Worm (Caenorhabditis elegans): Measurements from ENCODE around the gene C16D9.4.

C16D9.4 gene

ce11 chrV:8242798-8243197 lies at the start of gene C16D9.4:
C16D9.4 (minus strand) TSS chrV:8242898.
- no peak for TF ChIP-seq T26A8.4 (GFP tag; IDR thresholded peaks at IDR 0.05)
- peak; percentile 33; the same call in 1 of the 2 replicates for TF ChIP-seq php-3 (GFP tag; IDR thresholded peaks at IDR 0.05)

ce11 chrV:8291764-8292163 lies 49.1 kb upstream of the C16D9.4 start, which contains the start of gene srg-33:
srg-33 (plus strand) TSS chrV:8292064.
- TF ChIP-seq lin-38 (GFP tag; IDR thresholded peaks at IDR 0.05) (no peak), Y75B8A.6 (GFP tag; IDR thresholded peaks at IDR 0.05) (no peak), mep-1 (tag; optimal IDR thresholded peaks at IDR 0.05) (no peak), lin-15B (tag; optimal IDR thresholded peaks at IDR 0.05) (no peak), pqm-1 (tag; optimal IDR thresholded peaks at IDR 0.05) (no peak), T20F7.1 (GFP tag; optimal IDR thresholded peaks at IDR 0.05) (no peak), fos-1 (tag; optimal IDR thresholded peaks at IDR 0.05) (no peak), php-3 (GFP tag; IDR thresholded peaks at IDR 0.05) (no peak)

- no peak for TF ChIP-seq php-3 (GFP tag; IDR thresholded peaks at IDR 0.05)
- TF ChIP-seq aha-1 (tag): peak; percentile 92
- peak; percentile 66 for TF ChIP-seq hlh-30 (tag; optimal IDR thresholded peaks at IDR 0.05; ENCODE audit: insufficient read depth)
- no peak for TF ChIP-seq egl-27 (tag; optimal IDR thresholded peaks at IDR 0.05)
- TF ChIP-seq dmd-6 (GFP tag; IDR thresholded peaks at IDR 0.05): peak; percentile 22; the same call in 1 of the 2 replicates
- peak in 1 of 2 experiments; percentile 78 for TF ChIP-seq hif-1 (tag; optimal IDR thresholded peaks at IDR 0.05)
- TF ChIP-seq daf-16 (GFP tag; optimal IDR thresholded peaks at IDR 0.05): peak in 1 of 2 experiments; percentile 17
- TF ChIP-seq daf-16 (tag; optimal IDR thresholded peaks at IDR 0.05): no peak
- TF ChIP-seq nhr-48 (tag; optimal IDR thresholded peaks at IDR 0.05): peak; percentile 94
- peak; percentile 50; the same call in 1 of the 2 replicates for TF ChIP-seq ctbp-1 (GFP tag; IDR thresholded peaks at IDR 0.05)
Measured at ce11 chrV:8288125-8288806, 45.6 kb upstream of the C16D9.4 start.

ce11 chrV:8285455-8285854 lies 42.8 kb upstream of the C16D9.4 start:
- TF ChIP-seq dmd-6 (GFP tag; IDR thresholded peaks at IDR 0.05) (peak; percentile 58; the same call in 1 of the 2 replicates), nhr-28 (tag; optimal IDR thresholded peaks at IDR 0.05) (peak; percentile 26), daf-16 (GFP tag; optimal IDR thresholded peaks at IDR 0.05) (no peak), daf-16 (tag; optimal IDR thresholded peaks at IDR 0.05) (no peak)

- TF ChIP-seq lin-29 (GFP tag; IDR thresholded peaks at IDR 0.05) (no peak), unc-62 (GFP tag; optimal IDR thresholded peaks at IDR 0.05 in 1 of 2) (peak in 1 of 2 experiments; percentile 78), unc-62 (tag; optimal IDR thresholded peaks at IDR 0.05) (no peak)
Measured at ce11 chrV:8284800-8285199, 42.1 kb upstream of the C16D9.4 start, which contains the start of gene slc-17.5. slc-17.5 (minus strand) TSS chrV:8284900.

- TF ChIP-seq daf-8 (GFP tag; IDR thresholded peaks at IDR 0.05) (no peak), aha-1 (tag) (peak; percentile 62), dmd-6 (GFP tag; IDR thresholded peaks at IDR 0.05) (peak; percentile 16; the same call in 1 of the 2 replicates)
Measured at ce11 chrV:8282933-8283332, 40.2 kb upstream of the C16D9.4 start.

ce11 chrV:8281646-8282045 lies 38.9 kb upstream of the C16D9.4 start:
- peak; percentile 81 for TF ChIP-seq aha-1 (tag)
- TF ChIP-seq lsy-2 (tag; optimal IDR thresholded peaks at IDR 0.05): no peak
- TF ChIP-seq unc-39 (tag; optimal IDR thresholded peaks at IDR 0.05): no peak
- TF ChIP-seq tag-97 (GFP tag; IDR thresholded peaks at IDR 0.05): no peak
- TF ChIP-seq ZK337.2 (GFP tag; IDR thresholded peaks at IDR 0.05): no peak
- TF ChIP-seq ZK546.5 (tag; optimal IDR thresholded peaks at IDR 0.05): no peak
- no peak for TF ChIP-seq nhr-48 (tag; optimal IDR thresholded peaks at IDR 0.05)
